Fruit fly (Drosophila melanogaster) whole organism, embryonic: Measurements from ENCODE around the gene CG31268.
A peak's percentile ranks its signal among the peaks of the same experiment; 100 is the strongest.

ENCODE experiments used
- Aef1 ChIP-seq: fragments of 200-800 bp; sonication (Bioruptor generic); IDR thresholded peaks from 3 replicates; pipeline ENCODE4 v1.3.6; 2022; ENCODE audit warnings: missing biosample characterization, missing genetic modification characterization
- Atf3 ChIP-seq: fragments of 200-800 bp; sonication (Bioruptor generic); optimal IDR thresholded peaks from 3 replicates; lab custom pipeline; 2016; ENCODE audit warnings: missing biosample characterization, missing genetic modification characterization
- B-H1 ChIP-seq: fragments of 200-800 bp; sonication (Bioruptor generic); IDR thresholded peaks from 3 replicates; pipeline ENCODE4 v1.3.6; 2022; ENCODE audit warnings: missing biosample characterization, missing genetic modification characterization
- Bdp1 ChIP-seq: fragments of 200-800 bp; sonication (Bioruptor generic); optimal IDR thresholded peaks from 3 replicates; lab custom pipeline; 2016; ENCODE audit warnings: missing biosample characterization, missing genetic modification characterization
- CG10462 ChIP-seq: fragments of 200-800 bp; sonication (Bioruptor generic); optimal IDR thresholded peaks from 2 replicates; lab custom pipeline; 2016; ENCODE audit warnings: missing biosample characterization, missing genetic modification characterization
- CG12219 ChIP-seq: fragments of 200-800 bp; sonication (Bioruptor generic); optimal IDR thresholded peaks from 3 replicates; lab custom pipeline; 2018; ENCODE audit warnings: missing biosample characterization, mild to moderate bottlenecking, missing genetic modification characterization
- CG12942 ChIP-seq: fragments of 200-800 bp; sonication (Bioruptor generic); optimal IDR thresholded peaks from 3 replicates; lab custom pipeline; 2016; ENCODE audit warnings: missing biosample characterization, missing genetic modification characterization
- CG15073 ChIP-seq: fragments of 200-800 bp; sonication (Bioruptor generic); optimal IDR thresholded peaks from 2 replicates; lab custom pipeline; 2016; ENCODE audit warnings: missing biosample characterization, missing genetic modification characterization
- CG17568 ChIP-seq: fragments of 200-800 bp; sonication (Bioruptor generic); optimal IDR thresholded peaks from 2 replicates; lab custom pipeline; 2018; ENCODE audit warnings: missing biosample characterization, mild to moderate bottlenecking, missing genetic modification characterization, moderate library complexity
- CG18599 ChIP-seq: fragments of 200-800 bp; sonication (Bioruptor generic); optimal IDR thresholded peaks from 3 replicates; lab custom pipeline; 2017; ENCODE audit warnings: missing biosample characterization, missing genetic modification characterization, mild to moderate bottlenecking, moderate library complexity, missing genetic modification reagents
- CG18619 ChIP-seq: fragments of 200-800 bp; sonication (Bioruptor generic); optimal IDR thresholded peaks from 3 replicates; lab custom pipeline; 2017; ENCODE audit warnings: missing biosample characterization, mild to moderate bottlenecking, missing genetic modification characterization
- CG2120 ChIP-seq: fragments of 200-800 bp; sonication (Bioruptor generic); optimal IDR thresholded peaks from 3 replicates; lab custom pipeline; 2016; ENCODE audit warnings: missing biosample characterization, missing genetic modification characterization
- CG2129 ChIP-seq: fragments of 200-800 bp; sonication (Bioruptor generic); IDR thresholded peaks from 2 replicates; pipeline ENCODE4 v1.3.6; 2022; ENCODE audit warnings: missing biosample characterization, missing genetic modification characterization; ENCODE audit not compliant: partially characterized antibody
- CG31365 ChIP-seq: fragments of 200-800 bp; sonication (Bioruptor generic); optimal IDR thresholded peaks from 2 replicates; lab custom pipeline; 2018; ENCODE audit warnings: missing biosample characterization, mild to moderate bottlenecking, missing genetic modification characterization
- CG32772 ChIP-seq: fragments of 200-800 bp; sonication (Bioruptor generic); IDR thresholded peaks from 2 replicates; pipeline ENCODE4 v1.3.6; 2022; ENCODE audit warnings: missing biosample characterization, missing genetic modification characterization
- CG4282 ChIP-seq: fragments of 200-800 bp; sonication (Bioruptor generic); optimal IDR thresholded peaks from 2 replicates; lab custom pipeline; 2016; ENCODE audit warnings: missing biosample characterization, missing genetic modification characterization
- CG4424 ChIP-seq: fragments of 200-800 bp; sonication (Bioruptor generic); optimal IDR thresholded peaks from 3 replicates; lab custom pipeline; 2016; ENCODE audit warnings: missing biosample characterization, missing genetic modification characterization
- CG4617 ChIP-seq: fragments of 200-800 bp; sonication (Bioruptor generic); optimal IDR thresholded peaks from 3 replicates; lab custom pipeline; 2016; ENCODE audit warnings: missing biosample characterization, missing genetic modification characterization, borderline replicate concordance
- CG4820 ChIP-seq: fragments of 200-800 bp; sonication (Bioruptor generic); optimal IDR thresholded peaks from 3 replicates; lab custom pipeline; 2016; ENCODE audit warnings: missing biosample characterization, missing genetic modification characterization
- CG6272 ChIP-seq: fragments of 200-800 bp; sonication (Bioruptor generic); IDR thresholded peaks from 2 replicates; pipeline ENCODE4 v1.3.6; 2022; ENCODE audit warnings: missing biosample characterization, missing genetic modification characterization
- CG7963 ChIP-seq: fragments of 200-800 bp; sonication (Bioruptor generic); IDR thresholded peaks from 3 replicates; pipeline ENCODE4 v1.3.6; 2022; ENCODE audit warnings: missing biosample characterization, missing genetic modification characterization; ENCODE audit not compliant: partially characterized antibody
- CG8944 ChIP-seq: fragments of 200-800 bp; sonication (Bioruptor generic); optimal IDR thresholded peaks from 3 replicates; lab custom pipeline; 2016; ENCODE audit warnings: missing biosample characterization, missing genetic modification characterization
- D ChIP-seq, 2 experiments: fragments of 200-800 bp in 1 of 2; fragments of >200 bp in 1 of 2; sonication (Bioruptor generic) in 1 of 2; optimal IDR thresholded peaks; 2 replicates in 1 of 2; 3 replicates in 1 of 2; lab custom pipeline; 2017; ENCODE audit warnings: mild to moderate bottlenecking in 1 of 2, missing biosample characterization in 1 of 2, missing genetic modification characterization in 1 of 2, missing genetic modification reagents in 1 of 2
- Drgx ChIP-seq: fragments of 200-800 bp; sonication (Bioruptor generic); IDR thresholded peaks from 2 replicates; pipeline ENCODE4 v1.3.6; 2022; ENCODE audit warnings: missing biosample characterization, missing genetic modification characterization
- Gug ChIP-seq: fragments of 200-800 bp; sonication (Bioruptor generic); IDR thresholded peaks from 4 replicates; pipeline ENCODE4 v1.3.6; 2022; ENCODE audit warnings: missing biosample characterization, missing genetic modification characterization
- HHEX ChIP-seq: fragments of 200-800 bp; sonication (Bioruptor generic); optimal IDR thresholded peaks from 3 replicates; lab custom pipeline; 2017; ENCODE audit warnings: missing biosample characterization, mild to moderate bottlenecking, missing genetic modification characterization, missing genetic modification reagents
- MBD-R2 ChIP-seq: fragments of 200-800 bp; sonication (Bioruptor generic); IDR thresholded peaks from 2 replicates; pipeline ENCODE4 v1.3.6; 2022; ENCODE audit warnings: missing biosample characterization, missing genetic modification characterization
- Med ChIP-seq: fragments of 200-800 bp; sonication (Bioruptor generic); peaks from one replicate; lab custom pipeline; 2016; ENCODE audit warnings: missing biosample characterization, missing genetic modification characterization, mild to moderate bottlenecking, inconsistent platforms, moderate library complexity
- Mrtf ChIP-seq: fragments of 200-800 bp; sonication (Bioruptor generic); IDR thresholded peaks from 3 replicates; pipeline ENCODE4 v1.3.6; 2022; ENCODE audit warnings: missing biosample characterization, missing genetic modification characterization
- Ravus ChIP-seq: fragments of 200-800 bp; sonication (Bioruptor generic); IDR thresholded peaks from 2 replicates; pipeline ENCODE4 v1.3.6; 2022; ENCODE audit warnings: missing biosample characterization, missing genetic modification characterization
- Sox100B ChIP-seq: fragments of 200-800 bp; sonication (Bioruptor generic); optimal IDR thresholded peaks from 3 replicates; lab custom pipeline; 2018; ENCODE audit warnings: missing biosample characterization, mild to moderate bottlenecking, missing genetic modification characterization
- ac ChIP-seq: fragments of 200-800 bp; sonication (Bioruptor generic); optimal IDR thresholded peaks from 3 replicates; lab custom pipeline; 2017; ENCODE audit warnings: missing biosample characterization, mild to moderate bottlenecking, missing genetic modification characterization
- cas ChIP-seq: fragments of 200-800 bp; sonication (Bioruptor generic); IDR thresholded peaks from 2 replicates; pipeline ENCODE4 v1.3.6; 2022; ENCODE audit warnings: missing biosample characterization, missing genetic modification characterization
- crol ChIP-seq: fragments of 200-800 bp; sonication (Bioruptor generic); IDR thresholded peaks from 2 replicates; pipeline ENCODE4 v1.3.6; 2022; ENCODE audit warnings: missing biosample characterization, missing genetic modification characterization
- exex ChIP-seq: fragments of 200-800 bp; sonication (Bioruptor generic); optimal IDR thresholded peaks from 4 replicates; lab custom pipeline; 2018; ENCODE audit warnings: missing biosample characterization, mild to moderate bottlenecking, missing genetic modification characterization, moderate library complexity
- eyg ChIP-seq: fragments of 200-800 bp; sonication (Bioruptor generic); optimal IDR thresholded peaks from 3 replicates; lab custom pipeline; 2016; ENCODE audit warnings: missing biosample characterization, missing genetic modification characterization
- insv ChIP-seq, 2 experiments: fragments of 200-800 bp; sonication (Bioruptor generic); optimal IDR thresholded peaks; 3 replicates each; lab custom pipeline; 2016 to 2018; ENCODE audit warnings: missing biosample characterization in 2 of 2, missing genetic modification characterization in 2 of 2
- ken ChIP-seq: fragments of 200-800 bp; sonication (Bioruptor generic); IDR thresholded peaks from 3 replicates; pipeline ENCODE4 v1.3.6; 2022; ENCODE audit warnings: missing biosample characterization, missing genetic modification characterization
- maf-S ChIP-seq: fragments of 200-800 bp; sonication (Bioruptor generic); optimal IDR thresholded peaks from 2 replicates; lab custom pipeline; 2016; ENCODE audit warnings: missing biosample characterization, missing genetic modification characterization
- onecut ChIP-seq: fragments of 200-800 bp; sonication (Bioruptor generic); IDR thresholded peaks from 2 replicates; pipeline ENCODE4 v1.3.6; 2022; ENCODE audit warnings: missing biosample characterization, missing genetic modification characterization
- tna ChIP-seq: fragments of 200-800 bp; sonication (Bioruptor generic); IDR thresholded peaks from 2 replicates; pipeline ENCODE4 v1.3.6; 2022; ENCODE audit warnings: missing biosample characterization, missing genetic modification characterization; ENCODE audit not compliant: partially characterized antibody
- toy ChIP-seq: fragments of 200-800 bp; sonication (Bioruptor generic); IDR thresholded peaks from 2 replicates; pipeline ENCODE4 v1.3.6; 2022; ENCODE audit warnings: missing biosample characterization, missing genetic modification characterization
- trh ChIP-seq: fragments of 200-800 bp; sonication (Bioruptor generic); optimal IDR thresholded peaks from 2 replicates; lab custom pipeline; 2016; ENCODE audit warnings: missing biosample characterization, missing genetic modification characterization
- zfh1 ChIP-seq: fragments of 200-800 bp; sonication (Bioruptor generic); IDR thresholded peaks from 3 replicates; pipeline ENCODE4 v1.3.6; 2022; ENCODE audit warnings: missing biosample characterization, missing genetic modification characterization

Gene CG31268

DNA sequence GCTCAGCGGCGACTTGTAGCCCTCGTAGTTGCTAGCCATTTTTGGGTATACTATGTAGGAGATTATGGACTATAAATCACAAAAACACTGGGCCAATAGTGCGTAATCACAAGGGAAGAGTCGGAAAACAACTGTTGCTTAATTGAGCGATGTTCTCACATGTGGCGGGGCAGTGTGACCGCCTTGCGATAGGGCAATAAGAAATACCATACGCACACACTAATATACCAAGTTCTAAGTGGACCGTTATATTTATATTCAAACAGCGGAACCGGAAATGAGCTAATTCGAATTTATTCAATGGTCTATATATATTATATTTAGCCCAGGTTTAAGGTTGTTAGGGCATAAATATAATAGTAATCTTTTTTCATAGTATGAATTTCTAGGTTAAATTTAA is 10.6 kb upstream of the CG31268 start, which contains the start of gene Adsl (continued):
- peak; percentile 73 for TF ChIP-seq ac (GFP tag; lab: Kevin White, UChicago)
- TF ChIP-seq CG18619 (GFP tag; lab: Kevin White, UChicago): peak; percentile 74
- TF ChIP-seq onecut (GFP tag; lab: Robert Waterston, UW): peak; percentile 61
- no peak for TF ChIP-seq CG2120
- TF ChIP-seq tna (GFP tag; lab: Robert Waterston, UW): no peak
- no peak for TF ChIP-seq maf-S (GFP tag; lab: Kevin White, UChicago)
- no peak for TF ChIP-seq Mrtf
- TF ChIP-seq CG4820 (GFP tag; lab: Kevin White, UChicago): peak; percentile 37
- peak; percentile 73 for TF ChIP-seq CG10462 (GFP tag; lab: Kevin White, UChicago)
- peak; percentile 76 for TF ChIP-seq CG12219 (GFP tag; lab: Kevin White, UChicago)
- no peak for TF ChIP-seq CG4617 (GFP tag; lab: Kevin White, UChicago)
- peak; percentile 3 for TF ChIP-seq eyg
- no peak for TF ChIP-seq D (optimal IDR thresholded peaks at IDR 0.05; lab: Kevin White, UChicago)
- TF ChIP-seq D (GFP tag; optimal IDR thresholded peaks at IDR 0.05; lab: Kevin White, UChicago): peak; percentile 47
- no peak for TF ChIP-seq CG6272 (GFP tag; lab: Robert Waterston, UW)
- TF ChIP-seq CG8944 (GFP tag; lab: Kevin White, UChicago): no peak
- TF ChIP-seq zfh1: peak; percentile 72
- peak; percentile 74 for TF ChIP-seq Sox100B (GFP tag; lab: Kevin White, UChicago)
- no peak for TF ChIP-seq CG7963 (GFP tag; lab: Robert Waterston, UW)
- TF ChIP-seq exex (tag; lab: Kevin White, UChicago): no peak
- peak; percentile 71 for TF ChIP-seq CG18599 (GFP tag; lab: Kevin White, UChicago)
- TF ChIP-seq cas (GFP tag; lab: Robert Waterston, UW): no peak
- no peak for TF ChIP-seq CG12942 (GFP tag; lab: Kevin White, UChicago)
- TF ChIP-seq CG2129 (GFP tag; lab: Robert Waterston, UW): no peak
- no peak for TF ChIP-seq Aef1 (GFP tag; lab: Robert Waterston, UW)
- TF ChIP-seq trh (GFP tag; lab: Kevin White, UChicago): peak; percentile 3
- TF ChIP-seq HHEX: peak; percentile 79
- TF ChIP-seq Atf3 (GFP tag; lab: Kevin White, UChicago): no peak
- no peak for TF ChIP-seq ken
- TF ChIP-seq Ravus (GFP tag; lab: Robert Waterston, UW): no peak
- TF ChIP-seq CG32772: no peak
- TF ChIP-seq Drgx (GFP tag; lab: Robert Waterston, UW): no peak
- 0 out of 2 replicates have a peak, but pooled peaks have one; percentile 16 for TF ChIP-seq toy
- peak; percentile 71 for TF ChIP-seq MBD-R2 (GFP tag; lab: Robert Waterston, UW)
- no peak for TF ChIP-seq Bdp1
- TF ChIP-seq CG31365 (tag; lab: Kevin White, UChicago): peak; percentile 44
- peak; percentile 95 for TF ChIP-seq Med (GFP tag; lab: Kevin White, UChicago)

- TF ChIP-seq CG4424 (GFP tag; lab: Kevin White, UChicago): no peak
- no peak for TF ChIP-seq CG17568
- TF ChIP-seq CG15073: no peak
- no peak for TF ChIP-seq B-H1 (GFP tag; lab: Robert Waterston, UW)
- TF ChIP-seq Gug (GFP tag; lab: Robert Waterston, UW): no peak
- TF ChIP-seq toy: no peak
- no peak for TF ChIP-seq CG4282 (GFP tag; lab: Kevin White, UChicago)
- no peak for TF ChIP-seq insv (GFP tag; optimal IDR thresholded peaks at IDR 0.05; lab: Kevin White, UChicago)
- no peak for TF ChIP-seq crol
Measured at dm6 chr3R:17028393-17028792, 3.2 kb upstream of the CG31268 start, which contains the start of gene CG5225. TSS of gene CG5225 (plus strand) at chr3R:17028693.
